Worm (Caenorhabditis elegans) whole organism, L2 larva: Measurements from ENCODE around the gene exos-8.
A peak's percentile ranks its signal among the peaks of the same experiment; 100 is the strongest.
"Not testable (repeated sequence)": the region's sequence is repeated elsewhere in the genome, so short reads cannot be mapped to it uniquely, and the experiment has no call there.

Experiments used
- C34F6.9 ChIP-seq: fragments of 150-350 bp; optimal IDR thresholded peaks from 2 replicates; lab custom pipeline; 2014; ENCODE audit warnings: missing biosample characterization, missing genetic modification characterization
- F13H6.1 ChIP-seq: sonication (generic microtip); optimal IDR thresholded peaks from 2 replicates; lab custom pipeline; 2016; ENCODE audit warnings: missing genetic modification characterization, missing compliant biosample characterization
- R02D3.7 ChIP-seq: fragments of 150-350 bp; optimal IDR thresholded peaks from 2 replicates; lab custom pipeline; 2014; ENCODE audit warnings: missing biosample characterization, missing genetic modification characterization
- Y55F3AM.14 ChIP-seq: fragments of 200-800 bp; sonication (Bioruptor generic); optimal IDR thresholded peaks from 2 replicates; lab custom pipeline; 2018; ENCODE audit warnings: mild to moderate bottlenecking, missing genetic modification characterization, missing compliant biosample characterization
- ZK546.5 ChIP-seq: sonication (generic microtip); optimal IDR thresholded peaks from 2 replicates; lab custom pipeline; 2017; ENCODE audit warnings: missing biosample characterization, missing genetic modification characterization
- alr-1 ChIP-seq: fragments of 150-350 bp; optimal IDR thresholded peaks from 2 replicates; lab custom pipeline; 2014; ENCODE audit warnings: missing biosample characterization, missing genetic modification characterization
- aly-2 ChIP-seq: fragments of 150-350 bp; optimal IDR thresholded peaks from 2 replicates; lab custom pipeline; 2014; ENCODE audit warnings: missing biosample characterization, missing genetic modification characterization
- ama-1 ChIP-seq: fragments of 150-350 bp; optimal IDR thresholded peaks from 2 replicates; lab custom pipeline; 2018; ENCODE audit warnings: inconsistent platforms
- blmp-1 ChIP-seq: sonication (generic microtip); optimal IDR thresholded peaks from 2 replicates; lab custom pipeline; 2017; ENCODE audit warnings: missing genetic modification characterization, mild to moderate bottlenecking, missing compliant biosample characterization, antibody characterized with exemption, moderate library complexity; ENCODE audit not compliant: insufficient read depth
- ceh-82 ChIP-seq: fragments of 150-350 bp; optimal IDR thresholded peaks from 2 replicates; lab custom pipeline; 2014; ENCODE audit warnings: missing biosample characterization, missing genetic modification characterization
- crh-2 ChIP-seq: sonication (generic microtip); optimal IDR thresholded peaks from 2 replicates; lab custom pipeline; 2017; ENCODE audit warnings: missing biosample characterization, missing genetic modification characterization
- dmd-4 ChIP-seq: sonication (generic microtip); optimal IDR thresholded peaks from 2 replicates; lab custom pipeline; 2017; ENCODE audit warnings: missing biosample characterization, missing genetic modification characterization
- egl-27 ChIP-seq: sonication (generic microtip); optimal IDR thresholded peaks from 3 replicates; lab custom pipeline; 2017; ENCODE audit warnings: missing biosample characterization, missing genetic modification reagents, missing genetic modification characterization
- elt-1 ChIP-seq: fragments of 150-350 bp; optimal IDR thresholded peaks from 2 replicates; lab custom pipeline; 2014; ENCODE audit warnings: missing biosample characterization, missing genetic modification characterization
- elt-3 ChIP-seq: sonication (generic microtip); optimal IDR thresholded peaks from 2 replicates; lab custom pipeline; 2017; ENCODE audit warnings: missing biosample characterization, missing genetic modification characterization
- fos-1 ChIP-seq: fragments of 150-350 bp; optimal IDR thresholded peaks from 2 replicates; lab custom pipeline; 2014; ENCODE audit warnings: missing biosample characterization, missing genetic modification characterization
- gmeb-1 ChIP-seq: fragments of 150-350 bp; optimal IDR thresholded peaks from 2 replicates; lab custom pipeline; 2014; ENCODE audit warnings: missing biosample characterization, missing genetic modification characterization
- lin-11 ChIP-seq: fragments of 150-350 bp; sonication (generic microtip); optimal IDR thresholded peaks from 2 replicates; lab custom pipeline; 2014; ENCODE audit warnings: missing biosample characterization, missing genetic modification characterization, inconsistent platforms, mixed read lengths
- lin-13 ChIP-seq: fragments of 150-350 bp; optimal IDR thresholded peaks from 2 replicates; lab custom pipeline; 2014; ENCODE audit warnings: missing biosample characterization, missing genetic modification reagents, missing genetic modification characterization
- lsy-2 ChIP-seq, 2 experiments: fragments of 150-350 bp in 1 of 2; sonication (generic microtip) in 1 of 2; optimal IDR thresholded peaks; 2 replicates each; lab custom pipeline; 2014 to 2017; ENCODE audit warnings: missing biosample characterization in 2 of 2, missing genetic modification characterization in 2 of 2
- mab-5 ChIP-seq: fragments of 150-350 bp; optimal IDR thresholded peaks from 2 replicates; lab custom pipeline; 2014; ENCODE audit warnings: missing biosample characterization, missing genetic modification characterization
- mbf-1 ChIP-seq: sonication (generic microtip); optimal IDR thresholded peaks from 2 replicates; lab custom pipeline; 2017; ENCODE audit warnings: missing biosample characterization, missing genetic modification characterization
- mdl-1 ChIP-seq, 2 experiments: fragments of 150-350 bp in 1 of 2; sonication (generic microtip) in 1 of 2; optimal IDR thresholded peaks; 2 replicates each; lab custom pipeline; 2017; ENCODE audit warnings: missing biosample characterization in 2 of 2, missing genetic modification characterization in 2 of 2
- nhr-10 ChIP-seq: sonication (generic microtip); optimal IDR thresholded peaks from 2 replicates; lab custom pipeline; 2017; ENCODE audit warnings: missing biosample characterization, missing genetic modification characterization
- nhr-11 ChIP-seq: fragments of 150-350 bp; optimal IDR thresholded peaks from 2 replicates; lab custom pipeline; 2014; ENCODE audit warnings: missing biosample characterization, missing genetic modification characterization
- nhr-12 ChIP-seq: fragments of 150-350 bp; optimal IDR thresholded peaks from 2 replicates; lab custom pipeline; 2014; ENCODE audit warnings: missing biosample characterization, missing genetic modification characterization
- nhr-129 ChIP-seq: fragments of 150-350 bp; optimal IDR thresholded peaks from 2 replicates; lab custom pipeline; 2014; ENCODE audit warnings: missing biosample characterization, missing genetic modification characterization
- nhr-21 ChIP-seq: fragments of 150-350 bp; optimal IDR thresholded peaks from 2 replicates; lab custom pipeline; 2014; ENCODE audit warnings: missing biosample characterization, missing genetic modification characterization
- nhr-23 ChIP-seq: fragments of 150-350 bp; optimal IDR thresholded peaks from 2 replicates; lab custom pipeline; 2014; ENCODE audit warnings: missing biosample characterization, missing genetic modification reagents, missing genetic modification characterization
- nhr-237 ChIP-seq: fragments of 150-350 bp; optimal IDR thresholded peaks from 2 replicates; lab custom pipeline; 2014; ENCODE audit warnings: missing biosample characterization, missing genetic modification characterization
- nhr-25 ChIP-seq: fragments of 150-350 bp; sonication (generic microtip); optimal IDR thresholded peaks from 3 replicates; lab custom pipeline; 2014; ENCODE audit warnings: missing biosample characterization, missing genetic modification characterization
- nhr-6 ChIP-seq: fragments of 150-350 bp; optimal IDR thresholded peaks from 2 replicates; lab custom pipeline; 2014; ENCODE audit warnings: missing biosample characterization, missing genetic modification characterization
- nhr-77 ChIP-seq: fragments of 150-350 bp; optimal IDR thresholded peaks from 2 replicates; lab custom pipeline; 2014; ENCODE audit warnings: missing biosample characterization, missing genetic modification characterization
- peb-1 ChIP-seq: fragments of 150-350 bp; optimal IDR thresholded peaks from 2 replicates; lab custom pipeline; 2014; ENCODE audit warnings: missing biosample characterization, missing genetic modification characterization
- sem-4 ChIP-seq: fragments of 150-350 bp; optimal IDR thresholded peaks from 2 replicates; lab custom pipeline; 2014; ENCODE audit warnings: missing biosample characterization, missing genetic modification reagents, missing genetic modification characterization
- skn-1 ChIP-seq: sonication (generic microtip); optimal IDR thresholded peaks from 2 replicates; lab custom pipeline; 2017; ENCODE audit warnings: missing biosample characterization, missing genetic modification characterization
- sma-3 ChIP-seq: sonication (generic microtip); optimal IDR thresholded peaks from 2 replicates; lab custom pipeline; 2016; ENCODE audit warnings: missing genetic modification reagents, missing genetic modification characterization, missing compliant biosample characterization
- sma-9 ChIP-seq, 2 experiments: fragments of 150-350 bp in 1 of 2; sonication (generic microtip) in 1 of 2; optimal IDR thresholded peaks; 2 replicates each; lab custom pipeline; 2014 to 2016; ENCODE audit warnings: missing genetic modification characterization in 2 of 2, mild to moderate bottlenecking in 1 of 2, missing biosample characterization in 1 of 2, missing compliant biosample characterization in 1 of 2, missing genetic modification reagents in 1 of 2, moderate library complexity in 1 of 2
- snpc-4 ChIP-seq: fragments of 150-350 bp; optimal IDR thresholded peaks from 2 replicates; lab custom pipeline; 2014; ENCODE audit warnings: missing biosample characterization, missing genetic modification characterization
- unc-39 ChIP-seq: fragments of 150-350 bp; optimal IDR thresholded peaks from 2 replicates; lab custom pipeline; 2014; ENCODE audit warnings: missing biosample characterization, missing genetic modification characterization
- unc-55 ChIP-seq: fragments of 150-350 bp; sonication (generic microtip); optimal IDR thresholded peaks from 3 replicates; lab custom pipeline; 2014; ENCODE audit warnings: missing biosample characterization, missing genetic modification reagents, missing genetic modification characterization
- unc-62 ChIP-seq: fragments of 150-350 bp; optimal IDR thresholded peaks from 2 replicates; lab custom pipeline; 2014; ENCODE audit warnings: missing biosample characterization, missing genetic modification reagents, missing genetic modification characterization
- zag-1 ChIP-seq: fragments of 150-350 bp; optimal IDR thresholded peaks from 2 replicates; lab custom pipeline; 2014; ENCODE audit warnings: missing biosample characterization, missing genetic modification characterization
- ztf-11 ChIP-seq: sonication (generic microtip); optimal IDR thresholded peaks from 2 replicates; lab custom pipeline; 2017; ENCODE audit warnings: missing biosample characterization, missing genetic modification characterization
- ztf-4 ChIP-seq: fragments of 150-350 bp; optimal IDR thresholded peaks from 2 replicates; lab custom pipeline; 2014; ENCODE audit warnings: missing biosample characterization, missing genetic modification characterization

The exos-8 gene

DNA sequence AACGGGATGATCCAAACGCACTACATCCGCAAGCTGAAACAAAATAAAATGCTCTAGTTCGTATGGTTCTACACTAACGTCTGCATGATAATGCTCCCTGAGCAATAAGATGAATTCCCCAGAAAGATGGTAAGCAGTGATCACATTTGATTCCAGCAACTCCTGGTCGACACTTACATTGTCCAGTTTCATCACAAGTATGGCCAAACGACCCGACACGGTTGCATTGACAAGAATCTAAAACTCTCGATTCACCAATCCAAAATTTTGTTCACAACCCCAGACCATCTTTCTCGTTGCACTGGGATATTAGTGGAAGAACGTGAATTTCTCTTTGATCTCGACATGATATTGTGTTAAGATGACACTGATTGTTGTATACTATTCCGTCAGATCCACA, 28.5 kb downstream of the exos-8 start:
- TF ChIP-seq sem-4 (tag; lab: Kevin White, UChicago) (no peak), unc-55 (no peak), lin-11 (tag; lab: Kevin White, UChicago) (no peak), mdl-1 (tag; optimal IDR thresholded peaks at IDR 0.05; lab: Kevin White, UChicago) (no peak), fos-1 (tag; lab: Kevin White, UChicago) (no peak)

- TF ChIP-seq peb-1 (tag; lab: Kevin White, UChicago) (no peak), crh-2 (no peak), nhr-12 (tag; lab: Kevin White, UChicago) (no peak), aly-2 (tag; lab: Kevin White, UChicago) (no peak), nhr-11 (tag; lab: Kevin White, UChicago) (no peak), elt-1 (no peak), zag-1 (tag; lab: Kevin White, UChicago) (no peak), nhr-77 (tag; lab: Kevin White, UChicago) (no peak), skn-1 (tag; lab: Kevin White, UChicago) (no peak), mab-5 (tag; lab: Kevin White, UChicago) (no peak), ZK546.5 (tag; lab: Kevin White, UChicago) (no peak), nhr-21 (tag; lab: Kevin White, UChicago) (no peak), alr-1 (no peak), nhr-25 (tag; lab: Kevin White, UChicago) (no peak)
Observed at ce11 chrII:6772482-6772881, 31.0 kb downstream of the exos-8 start.

- TF ChIP-seq ceh-82, nhr-21, nhr-10 (tag; lab: Kevin White, UChicago): not testable (repeated sequence)
Observed at ce11 chrII:6775076-6775475, 33.6 kb downstream of the exos-8 start, which contains the start of gene agr-1. Gene agr-1, minus strand, starts transcription at chrII:6775176.

DNA sequence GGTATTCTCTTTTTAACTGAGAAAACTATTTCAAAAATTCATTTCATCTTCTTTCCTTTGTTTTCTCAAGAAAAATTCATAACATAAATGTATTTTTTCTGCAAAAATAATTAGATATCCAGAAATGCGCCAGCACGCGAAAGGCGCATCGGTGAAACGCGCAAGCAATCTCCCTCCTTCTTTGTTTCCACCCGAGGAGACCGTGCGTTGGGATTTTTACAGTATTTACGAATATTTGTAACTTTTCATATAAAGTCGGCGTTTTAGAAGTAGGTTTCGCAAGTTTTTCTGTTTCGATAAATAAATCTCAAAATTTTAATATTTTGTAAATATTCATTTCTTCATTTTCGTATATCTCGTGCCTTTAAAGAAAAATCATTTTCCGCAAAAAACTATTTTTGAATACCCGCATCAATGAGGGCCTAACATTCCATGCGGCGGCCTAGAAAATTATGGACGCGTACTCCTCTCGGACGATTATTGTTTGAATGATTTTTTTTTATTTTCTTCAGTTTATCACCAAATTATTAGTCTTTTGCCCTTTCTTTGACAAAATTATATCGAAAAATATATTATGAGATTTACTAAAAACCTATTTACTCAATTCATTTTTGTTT, 35.0 kb downstream of the exos-8 start, which contains the start of gene ssup-72:
ssup-72 (plus strand) TSS at position 181 of the 617 bp plus-strand sequence.
- TF ChIP-seq gmeb-1 (peak; percentile 84), alr-1 (no peak), nhr-10 (tag; lab: Kevin White, UChicago) (no peak), zag-1 (tag; lab: Kevin White, UChicago) (no peak), ceh-82 (tag; lab: Kevin White, UChicago) (no peak), F13H6.1 (tag; lab: Kevin White, UChicago) (peak; percentile 73), nhr-23 (tag; lab: Kevin White, UChicago) (no peak), lin-13 (peak; percentile 57), fos-1 (tag; lab: Kevin White, UChicago) (peak; percentile 26), crh-2 (peak; percentile 58), mbf-1 (no peak), egl-27 (no peak), mab-5 (tag; lab: Kevin White, UChicago) (no peak), sem-4 (tag; lab: Kevin White, UChicago) (no peak), nhr-11 (tag; lab: Kevin White, UChicago) (no peak), aly-2 (tag; lab: Kevin White, UChicago) (no peak), nhr-129 (tag; lab: Kevin White, UChicago) (peak; percentile 37), sma-3 (GFP tag; lab: Kevin White, UChicago) (peak; percentile 77), ztf-4 (peak; percentile 7), C34F6.9 (tag; lab: Kevin White, UChicago) (peak; percentile 75), nhr-21 (tag; lab: Kevin White, UChicago) (peak; percentile 56), dmd-4 (no peak), lsy-2 (tag; optimal IDR thresholded peaks at IDR 0.05; lab: Kevin White, UChicago) (peak in 1 of 2 experiments; percentile 85), nhr-6 (tag; lab: Kevin White, UChicago) (peak; percentile 17), nhr-77 (tag; lab: Kevin White, UChicago) (no peak), unc-55 (peak; percentile 73), nhr-237 (no peak), unc-39 (tag; lab: Kevin White, UChicago) (no peak), peb-1 (tag; lab: Kevin White, UChicago) (no peak), snpc-4 (tag; lab: Kevin White, UChicago) (no peak), lin-11 (tag; lab: Kevin White, UChicago) (no peak), mdl-1 (tag; optimal IDR thresholded peaks at IDR 0.05; lab: Kevin White, UChicago) (no peak), blmp-1 (tag; lab: Kevin White, UChicago) (no peak), sma-9 (GFP tag; optimal IDR thresholded peaks at IDR 0.05; lab: Kevin White, UChicago) (peak; percentile 75), sma-9 (tag; optimal IDR thresholded peaks at IDR 0.05; lab: Kevin White, UChicago) (no peak), ztf-11 (tag; lab: Kevin White, UChicago) (no peak), nhr-12 (tag; lab: Kevin White, UChicago) (no peak), Y55F3AM.14 (no peak), ama-1 (lab: Kevin White, UChicago) (no peak), elt-3 (tag; lab: Kevin White, UChicago) (no peak), R02D3.7 (tag; lab: Kevin White, UChicago) (no peak), unc-62 (no peak)
